Fruit fly (Drosophila melanogaster): ENCODE results near the gene Obp69a.
A peak's percentile ranks its signal among the peaks of the same experiment; 100 is the strongest.

The Obp69a gene

dm6 chr3L:12405889-12406500, 10.0 kb downstream of the Obp69a start:
- TF ChIP-seq CG13204 (GFP tag; optimal IDR thresholded peaks at IDR 0.05) (no peak), EcR (GFP tag; optimal IDR thresholded peaks at IDR 0.05) (no peak), Pif1B (GFP tag; optimal IDR thresholded peaks at IDR 0.05) (no peak), CG12605 (GFP tag; IDR thresholded peaks at IDR 0.05) (no peak), CG32121 (GFP tag; IDR thresholded peaks at IDR 0.05) (no peak), CG4496 (GFP tag; IDR thresholded peaks at IDR 0.05) (no peak), Pif1A (GFP tag; optimal IDR thresholded peaks at IDR 0.05) (no peak), Snoo (tag; optimal IDR thresholded peaks at IDR 0.05) (no peak), CG8159 (tag; optimal IDR thresholded peaks at IDR 0.05) (no peak), Ets98B (GFP tag; IDR thresholded peaks at IDR 0.05) (no peak), CG8301 (tag; optimal IDR thresholded peaks at IDR 0.05) (no peak), gl (tag; optimal IDR thresholded peaks at IDR 0.05) (no peak), fd96Ca (GFP tag; IDR thresholded peaks at IDR 0.05) (no peak), CG17806 (tag; optimal IDR thresholded peaks at IDR 0.05) (no peak), CG10348 (GFP tag; IDR thresholded peaks at IDR 0.05) (no peak), CG14655 (GFP tag; optimal IDR thresholded peaks at IDR 0.05) (no peak), rn (GFP tag; IDR thresholded peaks at IDR 0.05) (no peak), CG34367 (tag; optimal IDR thresholded peaks at IDR 0.05) (no peak)

dm6 chr3L:12406999-12407632, 11.1 kb downstream of the Obp69a start:
- TF ChIP-seq EcR (GFP tag; optimal IDR thresholded peaks at IDR 0.05) (peak; percentile 83), CG8301 (tag; optimal IDR thresholded peaks at IDR 0.05) (peak; percentile 24), CG14655 (GFP tag; optimal IDR thresholded peaks at IDR 0.05) (no peak), fd96Ca (GFP tag; IDR thresholded peaks at IDR 0.05) (peak; percentile 51; the same call in 2 of the 3 replicates), CG9948 (tag; optimal IDR thresholded peaks at IDR 0.05) (no peak), CG10348 (GFP tag; IDR thresholded peaks at IDR 0.05) (no peak; the same call in 1 of the 2 replicates), CG15710 (tag; optimal IDR thresholded peaks at IDR 0.05) (no peak), Pif1B (GFP tag; optimal IDR thresholded peaks at IDR 0.05) (peak; percentile 71), CG17806 (tag; optimal IDR thresholded peaks at IDR 0.05) (peak; percentile 13), gl (tag; optimal IDR thresholded peaks at IDR 0.05) (peak; percentile 8), CG32121 (GFP tag; IDR thresholded peaks at IDR 0.05) (peak; percentile 67), CG13204 (GFP tag; optimal IDR thresholded peaks at IDR 0.05) (peak; percentile 63), D1 (tag; optimal IDR thresholded peaks at IDR 0.05) (no peak), CG12605 (GFP tag; IDR thresholded peaks at IDR 0.05) (peak; percentile 32; the same call in 1 of the 2 replicates), CG34367 (tag; optimal IDR thresholded peaks at IDR 0.05) (peak; percentile 35), CG8159 (tag; optimal IDR thresholded peaks at IDR 0.05) (peak; percentile 27), Pif1A (GFP tag; optimal IDR thresholded peaks at IDR 0.05) (peak; percentile 85), rn (GFP tag; IDR thresholded peaks at IDR 0.05) (peak; percentile 34; the same call in 1 of the 2 replicates), Ets98B (GFP tag; IDR thresholded peaks at IDR 0.05) (peak; percentile 38), CG4496 (GFP tag; IDR thresholded peaks at IDR 0.05) (peak; percentile 78; the same call in 2 of the 3 replicates), Snoo (tag; optimal IDR thresholded peaks at IDR 0.05) (peak; percentile 20)

dm6 chr3L:12407779-12408178, 11.8 kb downstream of the Obp69a start:
- no peak for TF ChIP-seq Ets98B (GFP tag; IDR thresholded peaks at IDR 0.05)
- no peak for TF ChIP-seq D1 (tag; optimal IDR thresholded peaks at IDR 0.05)
- TF ChIP-seq gl (tag; optimal IDR thresholded peaks at IDR 0.05), result no peak
- no peak for TF ChIP-seq CG8159 (tag; optimal IDR thresholded peaks at IDR 0.05)
- TF ChIP-seq CG8301 (tag; optimal IDR thresholded peaks at IDR 0.05), result no peak
- no peak for TF ChIP-seq Snoo (tag; optimal IDR thresholded peaks at IDR 0.05)
- TF ChIP-seq Pif1A (GFP tag; optimal IDR thresholded peaks at IDR 0.05), result no peak
- no peak for TF ChIP-seq CG32121 (GFP tag; IDR thresholded peaks at IDR 0.05)
- no peak for TF ChIP-seq CG13204 (GFP tag; optimal IDR thresholded peaks at IDR 0.05)
- no peak for TF ChIP-seq CG9948 (tag; optimal IDR thresholded peaks at IDR 0.05)
- TF ChIP-seq CG10348 (GFP tag; IDR thresholded peaks at IDR 0.05), result no peak
- TF ChIP-seq CG12605 (GFP tag; IDR thresholded peaks at IDR 0.05), result no peak
- TF ChIP-seq CG17806 (tag; optimal IDR thresholded peaks at IDR 0.05), result no peak

- TF ChIP-seq fd96Ca (GFP tag; IDR thresholded peaks at IDR 0.05) (peak; percentile 85), CG10348 (GFP tag; IDR thresholded peaks at IDR 0.05) (no peak), EcR (GFP tag; optimal IDR thresholded peaks at IDR 0.05) (peak; percentile 77), CG9948 (tag; optimal IDR thresholded peaks at IDR 0.05) (peak; percentile 35), CG32121 (GFP tag; IDR thresholded peaks at IDR 0.05) (peak; percentile 93), CG14655 (GFP tag; optimal IDR thresholded peaks at IDR 0.05) (peak; percentile 85), Ets98B (GFP tag; IDR thresholded peaks at IDR 0.05) (peak; percentile 92), rn (GFP tag; IDR thresholded peaks at IDR 0.05) (peak; percentile 46; the same call in 1 of the 2 replicates), CG8159 (tag; optimal IDR thresholded peaks at IDR 0.05) (peak; percentile 50), D1 (tag; optimal IDR thresholded peaks at IDR 0.05) (no peak), CG12605 (GFP tag; IDR thresholded peaks at IDR 0.05) (peak; percentile 94), Pif1A (GFP tag; optimal IDR thresholded peaks at IDR 0.05) (peak; percentile 91), CG8301 (tag; optimal IDR thresholded peaks at IDR 0.05) (peak; percentile 71), CG4496 (GFP tag; IDR thresholded peaks at IDR 0.05) (peak; percentile 96), CG17806 (tag; optimal IDR thresholded peaks at IDR 0.05) (peak; percentile 46), gl (tag; optimal IDR thresholded peaks at IDR 0.05) (peak; percentile 98), Pif1B (GFP tag; optimal IDR thresholded peaks at IDR 0.05) (peak; percentile 91), Snoo (tag; optimal IDR thresholded peaks at IDR 0.05) (peak; percentile 88), CG13204 (GFP tag; optimal IDR thresholded peaks at IDR 0.05) (peak; percentile 97), CG34367 (tag; optimal IDR thresholded peaks at IDR 0.05) (peak; percentile 69), CG15710 (tag; optimal IDR thresholded peaks at IDR 0.05) (peak; percentile 42)
These were observed 12.7 kb downstream of the Obp69a start for dm6 chr3L:12408513-12409320.
